Fruit fly (Drosophila melanogaster): ENCODE data around the gene Sry-delta.

Gene Sry-delta

DNA sequence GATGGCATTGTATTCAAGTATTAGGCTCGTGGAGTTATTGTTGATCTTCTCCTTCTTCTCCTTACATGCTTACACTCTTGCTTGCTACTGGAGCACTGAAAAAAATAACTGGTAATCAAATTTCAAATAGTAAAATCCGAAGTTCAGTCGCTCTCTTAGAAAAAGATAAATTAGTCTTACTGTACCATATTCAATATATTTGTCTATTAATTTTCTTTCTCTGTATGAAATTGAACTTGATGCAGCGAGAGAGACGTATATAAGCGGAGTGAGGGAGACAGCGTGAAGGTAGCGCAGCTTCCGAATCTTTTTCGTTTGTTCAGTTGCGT, 18.0 kb downstream of the Sry-delta start (continued):
- TF ChIP-seq pan (optimal IDR thresholded peaks at IDR 0.05) (no peak), pan (GFP tag; optimal IDR thresholded peaks at IDR 0.05 in 1 of 2, IDR thresholded peaks at IDR 0.05 in 1 of 2) (peak in 1 of 2 experiments; percentile 95), CG7963 (GFP tag; IDR thresholded peaks at IDR 0.05; ENCODE audit: partially characterized antibody) (no peak), CG9876 (GFP tag; optimal IDR thresholded peaks at IDR 0.05) (peak; percentile 65), Blimp-1 (GFP tag; optimal IDR thresholded peaks at IDR 0.05) (peak; percentile 95), CG1024 (GFP tag; IDR thresholded peaks at IDR 0.05) (peak; percentile 93), CG15269 (tag; optimal IDR thresholded peaks at IDR 0.05) (peak; percentile 78), CG12769 (tag; optimal IDR thresholded peaks at IDR 0.05) (peak; percentile 60), Antp (GFP tag; optimal IDR thresholded peaks at IDR 0.05) (peak; percentile 88), CG12104 (GFP tag; optimal IDR thresholded peaks at IDR 0.05) (peak; percentile 81), hth (optimal IDR thresholded peaks at IDR 0.05) (no peak), esg (GFP tag; conservative IDR thresholded peaks at IDR 0.05) (peak; percentile 92), Sry-δ (GFP tag; optimal IDR thresholded peaks at IDR 0.05) (peak; percentile 52), Lhr (GFP tag; optimal IDR thresholded peaks at IDR 0.05) (no peak), CG13624 (GFP tag; optimal IDR thresholded peaks at IDR 0.05) (peak; percentile 83), CG31441 (GFP tag; IDR thresholded peaks at IDR 0.05) (peak; percentile 82), scrt (GFP tag; optimal IDR thresholded peaks at IDR 0.05) (peak; percentile 82), ci (GFP tag; IDR thresholded peaks at IDR 0.05) (peak; percentile 97), shn (GFP tag; optimal IDR thresholded peaks at IDR 0.05) (peak; percentile 42), aop (GFP tag; IDR thresholded peaks at IDR 0.05) (peak; percentile 73), CG14710 (tag; optimal IDR thresholded peaks at IDR 0.05) (peak; percentile 90), CG10959 (GFP tag; IDR thresholded peaks at IDR 0.05) (peak; percentile 78), ewg (GFP tag; optimal IDR thresholded peaks at IDR 0.05) (peak; percentile 64), Camta (GFP tag; optimal IDR thresholded peaks at IDR 0.05) (peak; percentile 90), CG18619 (GFP tag; optimal IDR thresholded peaks at IDR 0.05) (peak; percentile 27), CG3163 (GFP tag; optimal IDR thresholded peaks at IDR 0.05) (peak; percentile 49), CG9817 (tag; optimal IDR thresholded peaks at IDR 0.05) (peak; percentile 79), Ets97D (GFP tag; optimal IDR thresholded peaks at IDR 0.05) (peak; percentile 69), Rfx (GFP tag; IDR thresholded peaks at IDR 0.05) (peak; percentile 83), CG5953 (GFP tag; IDR thresholded peaks at IDR 0.05) (peak; percentile 96), so (GFP tag; IDR thresholded peaks at IDR 0.05) (peak; percentile 93), stwl (tag; optimal IDR thresholded peaks at IDR 0.05) (peak; percentile 20), Mes4 (GFP tag; optimal IDR thresholded peaks at IDR 0.05) (peak; percentile 64), CG1647 (GFP tag; optimal IDR thresholded peaks at IDR 0.05) (peak; percentile 78), Atf6 (GFP tag; IDR thresholded peaks at IDR 0.05) (peak; percentile 90), CG8089 (GFP tag; optimal IDR thresholded peaks at IDR 0.05) (peak; percentile 71), gsb (GFP tag; IDR thresholded peaks at IDR 0.05) (peak; percentile 67), CG17385 (GFP tag; optimal IDR thresholded peaks at IDR 0.05) (peak; percentile 70), CG5180 (GFP tag; optimal IDR thresholded peaks at IDR 0.05) (peak; percentile 81), Deaf1 (tag; optimal IDR thresholded peaks at IDR 0.05) (peak; percentile 66), Dp (GFP tag; optimal IDR thresholded peaks at IDR 0.05) (no peak), dm (GFP tag; optimal IDR thresholded peaks at IDR 0.05) (peak; percentile 42), hkb (optimal IDR thresholded peaks at IDR 0.05) (no peak), hkb (GFP tag; IDR thresholded peaks at IDR 0.05) (peak; percentile 96), Atf-2 (GFP tag; optimal IDR thresholded peaks at IDR 0.05) (peak; percentile 54), tap (tag; optimal IDR thresholded peaks at IDR 0.05) (peak; percentile 96), CG31365 (tag; optimal IDR thresholded peaks at IDR 0.05) (peak; percentile 63), chif (GFP tag; optimal IDR thresholded peaks at IDR 0.05) (peak; percentile 77 to 92), CG12391 (tag; optimal IDR thresholded peaks at IDR 0.05) (peak; percentile 80), CG2120 (GFP tag; optimal IDR thresholded peaks at IDR 0.05) (peak; percentile 48), phol (tag; optimal IDR thresholded peaks at IDR 0.05) (peak; percentile 92), jing (GFP tag; optimal IDR thresholded peaks at IDR 0.05) (peak; percentile 59)
